Worm (Caenorhabditis elegans) whole organism, L2 larva: ENCODE data around the gene clec-74.

Source experiments
- C34F6.9 ChIP-seq: fragments of 150-350 bp; optimal IDR thresholded peaks from 2 replicates; lab custom pipeline; 2014; ENCODE audit warnings: missing biosample characterization, missing genetic modification characterization
- F13H6.1 ChIP-seq: sonication (generic microtip); optimal IDR thresholded peaks from 2 replicates; lab custom pipeline; 2016; ENCODE audit warnings: missing genetic modification characterization, missing compliant biosample characterization
- R02D3.7 ChIP-seq: fragments of 150-350 bp; optimal IDR thresholded peaks from 2 replicates; lab custom pipeline; 2014; ENCODE audit warnings: missing biosample characterization, missing genetic modification characterization
- alr-1 ChIP-seq: fragments of 150-350 bp; optimal IDR thresholded peaks from 2 replicates; lab custom pipeline; 2014; ENCODE audit warnings: missing biosample characterization, missing genetic modification characterization
- aly-2 ChIP-seq: fragments of 150-350 bp; optimal IDR thresholded peaks from 2 replicates; lab custom pipeline; 2014; ENCODE audit warnings: missing biosample characterization, missing genetic modification characterization
- ama-1 ChIP-seq: fragments of 150-350 bp; optimal IDR thresholded peaks from 2 replicates; lab custom pipeline; 2018; ENCODE audit warnings: inconsistent platforms
- blmp-1 ChIP-seq: sonication (generic microtip); optimal IDR thresholded peaks from 2 replicates; lab custom pipeline; 2017; ENCODE audit warnings: missing genetic modification characterization, mild to moderate bottlenecking, missing compliant biosample characterization, antibody characterized with exemption, moderate library complexity; ENCODE audit not compliant: insufficient read depth
- ceh-16 ChIP-seq: fragments of 150-350 bp; optimal IDR thresholded peaks from 2 replicates; lab custom pipeline; 2014; ENCODE audit warnings: missing biosample characterization, missing genetic modification characterization
- ceh-82 ChIP-seq: fragments of 150-350 bp; optimal IDR thresholded peaks from 2 replicates; lab custom pipeline; 2014; ENCODE audit warnings: missing biosample characterization, missing genetic modification characterization
- crh-2 ChIP-seq: sonication (generic microtip); optimal IDR thresholded peaks from 2 replicates; lab custom pipeline; 2017; ENCODE audit warnings: missing biosample characterization, missing genetic modification characterization
- dmd-4 ChIP-seq: sonication (generic microtip); optimal IDR thresholded peaks from 2 replicates; lab custom pipeline; 2017; ENCODE audit warnings: missing biosample characterization, missing genetic modification characterization
- egl-27 ChIP-seq: sonication (generic microtip); optimal IDR thresholded peaks from 3 replicates; lab custom pipeline; 2017; ENCODE audit warnings: missing biosample characterization, missing genetic modification reagents, missing genetic modification characterization
- elt-3 ChIP-seq: sonication (generic microtip); optimal IDR thresholded peaks from 2 replicates; lab custom pipeline; 2017; ENCODE audit warnings: missing biosample characterization, missing genetic modification characterization
- fos-1 ChIP-seq: fragments of 150-350 bp; optimal IDR thresholded peaks from 2 replicates; lab custom pipeline; 2014; ENCODE audit warnings: missing biosample characterization, missing genetic modification characterization
- gmeb-1 ChIP-seq: fragments of 150-350 bp; optimal IDR thresholded peaks from 2 replicates; lab custom pipeline; 2014; ENCODE audit warnings: missing biosample characterization, missing genetic modification characterization
- lin-13 ChIP-seq: fragments of 150-350 bp; optimal IDR thresholded peaks from 2 replicates; lab custom pipeline; 2014; ENCODE audit warnings: missing biosample characterization, missing genetic modification reagents, missing genetic modification characterization
- lin-39 ChIP-seq: fragments of 150-350 bp; optimal IDR thresholded peaks from 2 replicates; lab custom pipeline; 2014; ENCODE audit warnings: missing biosample characterization, missing genetic modification reagents, missing genetic modification characterization
- mdl-1 ChIP-seq, 2 experiments: fragments of 150-350 bp in 1 of 2; sonication (generic microtip) in 1 of 2; optimal IDR thresholded peaks; 2 replicates each; lab custom pipeline; 2017; ENCODE audit warnings: missing biosample characterization in 2 of 2, missing genetic modification characterization in 2 of 2
- nhr-10 ChIP-seq: sonication (generic microtip); optimal IDR thresholded peaks from 2 replicates; lab custom pipeline; 2017; ENCODE audit warnings: missing biosample characterization, missing genetic modification characterization
- nhr-11 ChIP-seq: fragments of 150-350 bp; optimal IDR thresholded peaks from 2 replicates; lab custom pipeline; 2014; ENCODE audit warnings: missing biosample characterization, missing genetic modification characterization
- nhr-12 ChIP-seq: fragments of 150-350 bp; optimal IDR thresholded peaks from 2 replicates; lab custom pipeline; 2014; ENCODE audit warnings: missing biosample characterization, missing genetic modification characterization
- nhr-21 ChIP-seq: fragments of 150-350 bp; optimal IDR thresholded peaks from 2 replicates; lab custom pipeline; 2014; ENCODE audit warnings: missing biosample characterization, missing genetic modification characterization
- nhr-23 ChIP-seq: fragments of 150-350 bp; optimal IDR thresholded peaks from 2 replicates; lab custom pipeline; 2014; ENCODE audit warnings: missing biosample characterization, missing genetic modification reagents, missing genetic modification characterization
- nhr-237 ChIP-seq: fragments of 150-350 bp; optimal IDR thresholded peaks from 2 replicates; lab custom pipeline; 2014; ENCODE audit warnings: missing biosample characterization, missing genetic modification characterization
- nhr-25 ChIP-seq: fragments of 150-350 bp; sonication (generic microtip); optimal IDR thresholded peaks from 3 replicates; lab custom pipeline; 2014; ENCODE audit warnings: missing biosample characterization, missing genetic modification characterization
- nhr-6 ChIP-seq: fragments of 150-350 bp; optimal IDR thresholded peaks from 2 replicates; lab custom pipeline; 2014; ENCODE audit warnings: missing biosample characterization, missing genetic modification characterization
- peb-1 ChIP-seq: fragments of 150-350 bp; optimal IDR thresholded peaks from 2 replicates; lab custom pipeline; 2014; ENCODE audit warnings: missing biosample characterization, missing genetic modification characterization
- sem-4 ChIP-seq: fragments of 150-350 bp; optimal IDR thresholded peaks from 2 replicates; lab custom pipeline; 2014; ENCODE audit warnings: missing biosample characterization, missing genetic modification reagents, missing genetic modification characterization
- skn-1 ChIP-seq: sonication (generic microtip); optimal IDR thresholded peaks from 2 replicates; lab custom pipeline; 2017; ENCODE audit warnings: missing biosample characterization, missing genetic modification characterization
- sma-9 ChIP-seq, 2 experiments: fragments of 150-350 bp in 1 of 2; sonication (generic microtip) in 1 of 2; optimal IDR thresholded peaks; 2 replicates each; lab custom pipeline; 2014 to 2016; ENCODE audit warnings: missing genetic modification characterization in 2 of 2, mild to moderate bottlenecking in 1 of 2, missing biosample characterization in 1 of 2, missing compliant biosample characterization in 1 of 2, missing genetic modification reagents in 1 of 2, moderate library complexity in 1 of 2
- unc-39 ChIP-seq: fragments of 150-350 bp; optimal IDR thresholded peaks from 2 replicates; lab custom pipeline; 2014; ENCODE audit warnings: missing biosample characterization, missing genetic modification characterization
- unc-55 ChIP-seq: fragments of 150-350 bp; sonication (generic microtip); optimal IDR thresholded peaks from 3 replicates; lab custom pipeline; 2014; ENCODE audit warnings: missing biosample characterization, missing genetic modification reagents, missing genetic modification characterization
- unc-62 ChIP-seq: fragments of 150-350 bp; optimal IDR thresholded peaks from 2 replicates; lab custom pipeline; 2014; ENCODE audit warnings: missing biosample characterization, missing genetic modification reagents, missing genetic modification characterization
- zag-1 ChIP-seq: fragments of 150-350 bp; optimal IDR thresholded peaks from 2 replicates; lab custom pipeline; 2014; ENCODE audit warnings: missing biosample characterization, missing genetic modification characterization
- ztf-1 ChIP-seq: fragments of 200-800 bp; sonication (Bioruptor generic); conservative IDR thresholded peaks from 2 replicates; pipeline ENCODE4 v1.3.6; 2022; ENCODE audit warnings: missing genetic modification characterization, missing compliant biosample characterization
- ztf-11 ChIP-seq: sonication (generic microtip); optimal IDR thresholded peaks from 2 replicates; lab custom pipeline; 2017; ENCODE audit warnings: missing biosample characterization, missing genetic modification characterization

The clec-74 gene

DNA sequence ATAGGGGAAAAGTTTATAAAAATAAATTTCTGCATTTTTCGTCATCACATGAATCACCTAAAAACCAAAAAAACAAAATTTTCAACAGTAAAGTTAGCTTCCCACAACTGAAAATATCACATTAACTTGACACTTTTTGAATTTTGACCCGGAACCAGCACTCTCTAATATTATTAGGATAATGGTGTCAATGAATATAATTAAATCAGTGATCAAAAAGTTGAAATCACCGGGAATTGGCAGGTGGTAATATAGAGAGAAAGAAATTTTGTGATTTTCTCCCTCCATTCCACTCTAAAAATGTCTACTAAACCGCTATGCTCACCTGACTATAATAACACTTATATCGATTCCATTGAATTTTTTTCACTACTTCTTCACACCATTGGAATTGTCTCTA lies 22.7 kb downstream of the clec-74 start, which contains the start of gene srh-222:
TSS of gene srh-222 (plus strand) at position 301 of the 400 bp plus-strand sequence.
- no peak for TF ChIP-seq nhr-11 (tag; lab: Kevin White, UChicago)
- TF ChIP-seq ceh-16 (tag; lab: Kevin White, UChicago) = no peak
- TF ChIP-seq peb-1 (tag; lab: Kevin White, UChicago) = no peak
- no peak for TF ChIP-seq mdl-1 (tag; optimal IDR thresholded peaks at IDR 0.05; lab: Kevin White, UChicago)

DNA sequence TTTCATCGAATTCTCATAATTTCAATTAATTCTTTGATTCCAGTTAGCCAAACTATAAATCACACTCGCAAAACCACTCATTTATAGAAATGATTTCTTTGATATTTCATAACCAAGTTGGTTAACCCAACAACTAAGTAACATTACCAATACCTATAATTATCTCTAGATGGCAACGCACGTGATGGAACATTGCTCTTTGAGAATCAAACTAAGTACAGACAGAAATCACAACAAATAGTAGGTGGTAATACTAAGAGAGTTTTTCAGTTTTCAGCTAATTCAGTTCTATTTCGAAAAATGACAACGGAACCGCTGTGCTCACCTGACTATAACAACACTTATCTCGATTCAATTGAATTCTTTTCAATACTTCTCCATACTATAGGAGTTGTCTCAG lies 24.8 kb downstream of the clec-74 start, which contains the start of gene srh-223:
TSS of gene srh-223 (plus strand) at position 301 of the 400 bp plus-strand sequence.
- no peak for TF ChIP-seq ztf-11 (tag; lab: Kevin White, UChicago)
- no peak for TF ChIP-seq ama-1 (lab: Kevin White, UChicago)
- no peak for TF ChIP-seq nhr-21 (tag; lab: Kevin White, UChicago)
- TF ChIP-seq nhr-237 (tag; lab: Kevin White, UChicago) = no peak
- no peak for TF ChIP-seq unc-55
- no peak for TF ChIP-seq gmeb-1
- no peak for TF ChIP-seq unc-39 (tag; lab: Kevin White, UChicago)
- no peak for TF ChIP-seq nhr-12 (tag; lab: Kevin White, UChicago)
- TF ChIP-seq C34F6.9 (tag; lab: Kevin White, UChicago) = no peak
- TF ChIP-seq nhr-11 (tag; lab: Kevin White, UChicago) = no peak
- no peak for TF ChIP-seq nhr-23
- no peak for TF ChIP-seq nhr-6 (tag; lab: Kevin White, UChicago)
- no peak for TF ChIP-seq unc-62

DNA sequence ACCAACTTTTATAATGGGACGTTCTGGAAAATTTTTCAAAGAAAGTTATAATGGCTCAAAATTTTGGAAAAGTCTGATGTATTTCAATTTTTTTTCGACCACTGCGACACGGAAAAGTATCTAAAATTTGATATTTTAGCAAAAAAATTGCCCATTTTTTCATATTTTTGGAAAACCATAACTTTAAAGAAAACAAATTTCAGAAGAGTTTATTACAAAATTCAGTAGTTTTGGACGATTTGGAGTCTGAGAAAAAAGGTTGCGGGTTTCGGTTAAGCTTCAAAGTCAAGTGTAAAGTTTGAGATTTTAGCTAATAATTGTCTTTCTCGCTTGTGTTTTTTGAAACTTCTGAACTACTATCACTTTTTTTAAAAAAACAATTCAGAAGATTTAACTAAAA lies 31.3 kb downstream of the clec-74 start:
- no peak for TF ChIP-seq nhr-25 (tag; lab: Kevin White, UChicago)
- TF ChIP-seq mdl-1 (tag; optimal IDR thresholded peaks at IDR 0.05; lab: Kevin White, UChicago) = no peak
- no peak for TF ChIP-seq sem-4
- TF ChIP-seq zag-1 = no peak
- no peak for TF ChIP-seq F13H6.1 (tag; lab: Kevin White, UChicago)
- no peak for TF ChIP-seq ceh-82 (tag; lab: Kevin White, UChicago)
- no peak for TF ChIP-seq gmeb-1
- no peak for TF ChIP-seq skn-1
- TF ChIP-seq, all 48 proteins: peak for 0

DNA sequence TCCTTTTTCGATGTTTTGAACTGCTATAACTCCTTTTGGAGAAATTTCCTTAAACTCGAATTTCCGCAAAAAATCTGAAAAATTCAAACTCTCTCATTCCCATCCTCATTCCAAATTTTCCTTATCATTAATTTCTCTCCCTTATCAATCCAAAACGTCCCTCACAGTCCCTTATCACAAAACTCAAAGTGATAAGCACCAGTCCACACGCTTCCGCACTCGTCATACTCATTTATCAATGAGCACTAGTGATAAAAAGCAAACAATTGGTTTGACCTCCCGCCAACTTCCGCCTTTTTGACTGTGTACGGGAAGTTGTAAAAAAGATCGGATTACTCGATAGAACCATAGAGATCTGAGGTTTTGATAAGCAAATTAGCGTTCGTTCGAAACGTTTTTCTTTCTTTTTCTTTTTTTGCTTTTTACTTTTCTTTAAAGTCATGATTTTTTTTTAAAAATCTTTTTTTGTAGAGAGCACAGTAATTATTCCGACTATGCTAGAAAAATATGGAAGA lies 31.9 kb downstream of the clec-74 start, which contains the start of gene clec-78:
TSS of gene clec-78 (plus strand) at position 465 of the 515 bp plus-strand sequence.
- TF ChIP-seq elt-3 = no peak
- TF ChIP-seq egl-27 (tag; lab: Kevin White, UChicago) = peak; percentile 45
- peak; percentile 62 for TF ChIP-seq gmeb-1
- no peak for TF ChIP-seq R02D3.7 (tag; lab: Kevin White, UChicago)
- no peak for TF ChIP-seq nhr-6 (tag; lab: Kevin White, UChicago)
- no peak for TF ChIP-seq nhr-25 (tag; lab: Kevin White, UChicago)
- no peak for TF ChIP-seq dmd-4 (tag; lab: Kevin White, UChicago)
- no peak for TF ChIP-seq nhr-10 (tag; lab: Kevin White, UChicago)
- peak; percentile 100 for TF ChIP-seq fos-1 (tag; lab: Kevin White, UChicago)
- no peak for TF ChIP-seq ztf-1 (GFP tag; lab: Robert Waterston, UW)
- peak; percentile 65 for TF ChIP-seq sma-9 (GFP tag; optimal IDR thresholded peaks at IDR 0.05; lab: Kevin White, UChicago)
- no peak for TF ChIP-seq sma-9 (tag; optimal IDR thresholded peaks at IDR 0.05; lab: Kevin White, UChicago)

DNA sequence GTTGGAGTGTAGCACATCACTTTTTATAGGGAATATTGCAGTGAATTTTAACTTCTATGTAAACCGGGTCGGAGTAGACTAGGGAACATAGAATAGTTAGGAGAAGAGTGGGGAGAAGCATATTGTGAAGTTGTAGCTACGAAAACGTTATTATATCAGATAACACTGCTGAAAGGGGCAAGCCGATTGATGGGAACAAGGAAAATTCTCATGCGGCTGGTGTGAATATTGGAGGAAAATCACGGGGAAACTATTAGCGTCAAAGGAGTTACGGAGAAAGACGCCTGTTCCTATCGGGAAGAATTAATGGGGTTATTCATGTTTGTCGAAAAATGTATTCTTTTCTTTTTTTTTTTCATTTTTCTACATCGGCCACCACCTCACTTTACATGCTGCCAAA lies 36.5 kb downstream of the clec-74 start, which contains the start of gene F47C12.6:
TSS of gene F47C12.6 (minus strand) at position 101 of the 400 bp plus-strand sequence.
- TF ChIP-seq dmd-4 (tag; lab: Kevin White, UChicago) = no peak
- TF ChIP-seq alr-1 = no peak
- TF ChIP-seq lin-39 (tag; lab: Kevin White, UChicago) = no peak
- TF ChIP-seq fos-1 (tag; lab: Kevin White, UChicago) = no peak
- no peak for TF ChIP-seq crh-2 (tag; lab: Kevin White, UChicago)
- no peak for TF ChIP-seq nhr-6 (tag; lab: Kevin White, UChicago)
- no peak for TF ChIP-seq lin-13
- no peak for TF ChIP-seq aly-2 (tag; lab: Kevin White, UChicago)
- TF ChIP-seq ztf-1 (GFP tag; lab: Robert Waterston, UW) = no peak
- no peak for TF ChIP-seq egl-27 (tag; lab: Kevin White, UChicago)
- no peak for TF ChIP-seq nhr-25 (tag; lab: Kevin White, UChicago)
- no peak for TF ChIP-seq blmp-1 (tag; lab: Kevin White, UChicago)
- no peak for TF ChIP-seq mdl-1 (tag; optimal IDR thresholded peaks at IDR 0.05; lab: Kevin White, UChicago)
- no peak for TF ChIP-seq ceh-82 (tag; lab: Kevin White, UChicago)
- no peak for TF ChIP-seq unc-62
- TF ChIP-seq nhr-237 (tag; lab: Kevin White, UChicago) = no peak
- no peak for TF ChIP-seq C34F6.9 (tag; lab: Kevin White, UChicago)
- TF ChIP-seq nhr-21 (tag; lab: Kevin White, UChicago) = no peak
- no peak for TF ChIP-seq skn-1
